Fruit fly (Drosophila melanogaster): ENCODE measurements around the gene rtp.

The rtp gene

dm6 chr3R:5232197-5232607 is 4.9 kb downstream of the rtp start, which contains the start of the genes Kat60 and Mms19 (continued):
- TF ChIP-seq Doc3 (GFP tag; IDR thresholded peaks at IDR 0.05; ENCODE audit: partially characterized antibody) (peak; percentile 93), HmgZ (tag; optimal IDR thresholded peaks at IDR 0.05) (peak; percentile 58), jing (GFP tag; optimal IDR thresholded peaks at IDR 0.05) (no peak), slou (GFP tag; optimal IDR thresholded peaks at IDR 0.05) (peak; percentile 46), fd3F (GFP tag; optimal IDR thresholded peaks at IDR 0.05) (peak; percentile 42), Mad (GFP tag; optimal IDR thresholded peaks at IDR 0.05) (peak; percentile 73), Spps (tag; optimal IDR thresholded peaks at IDR 0.05) (no peak), CHES-1-like (GFP tag; optimal IDR thresholded peaks at IDR 0.05) (peak; percentile 64), CG18619 (GFP tag; optimal IDR thresholded peaks at IDR 0.05) (no peak), CG18262 (tag; optimal IDR thresholded peaks at IDR 0.05) (no peak), Deaf1 (tag; optimal IDR thresholded peaks at IDR 0.05) (no peak), CG17829 (tag; optimal IDR thresholded peaks at IDR 0.05) (peak; percentile 66), Lpt (GFP tag; optimal IDR thresholded peaks at IDR 0.05) (no peak), CG11456 (GFP tag; IDR thresholded peaks at IDR 0.05) (peak; percentile 72; the same call in 2 of the 3 replicates), Fer2 (tag; optimal IDR thresholded peaks at IDR 0.05) (peak; percentile 20), Trl (optimal IDR thresholded peaks at IDR 0.05) (no peak), Trl (GFP tag; optimal IDR thresholded peaks at IDR 0.05) (peak; percentile 66), CG13287 (GFP tag; IDR thresholded peaks at IDR 0.05; ENCODE audit: partially characterized antibody) (peak; percentile 92), CG9817 (tag; optimal IDR thresholded peaks at IDR 0.05) (peak; percentile 68), CG6683 (GFP tag; optimal IDR thresholded peaks at IDR 0.05) (no peak), run (tag; optimal IDR thresholded peaks at IDR 0.05) (no peak), TFAM (GFP tag; optimal IDR thresholded peaks at IDR 0.05) (no peak), CG2202 (tag; optimal IDR thresholded peaks at IDR 0.05) (no peak), CG8359 (GFP tag; optimal IDR thresholded peaks at IDR 0.05; ENCODE audit: borderline replicate concordance) (no peak), CG2875 (GFP tag; optimal IDR thresholded peaks at IDR 0.05) (no peak), CG2889 (GFP tag; IDR thresholded peaks at IDR 0.05) (0 out of 3 replicates have a peak, but pooled peaks have one; percentile 37), lbe (GFP tag; optimal IDR thresholded peaks at IDR 0.05) (peak; percentile 29), amos (GFP tag; IDR thresholded peaks at IDR 0.05; ENCODE audit: partially characterized antibody) (peak; percentile 96), Dad (GFP tag; optimal IDR thresholded peaks at IDR 0.05) (peak; percentile 43), CG11085 (GFP tag; IDR thresholded peaks at IDR 0.05) (peak; percentile 64; the same call in 1 of the 2 replicates), CG7271 (tag; optimal IDR thresholded peaks at IDR 0.05) (peak; percentile 18), dimm (GFP tag; IDR thresholded peaks at IDR 0.05) (no peak), CG10267 (tag; optimal IDR thresholded peaks at IDR 0.05) (peak; percentile 76), odd (GFP tag; optimal IDR thresholded peaks at IDR 0.05) (no peak), pum (GFP tag; optimal IDR thresholded peaks at IDR 0.05) (peak; percentile 73), CG1024 (GFP tag; IDR thresholded peaks at IDR 0.05) (0 out of 2 replicates have a peak, but pooled peaks have one; percentile 3), YL-1 (GFP tag; optimal IDR thresholded peaks at IDR 0.05) (peak; percentile 77), nau (GFP tag; optimal IDR thresholded peaks at IDR 0.05) (no peak), lilli (GFP tag; optimal IDR thresholded peaks at IDR 0.05) (peak; percentile 87), Nf-YA (GFP tag; IDR thresholded peaks at IDR 0.05) (no peak), crol (GFP tag; IDR thresholded peaks at IDR 0.05) (0 out of 2 replicates have a peak, but pooled peaks have one; percentile 26), ERR (GFP tag; optimal IDR thresholded peaks at IDR 0.05) (peak; percentile 21), Hand (GFP tag; optimal IDR thresholded peaks at IDR 0.05) (no peak), ap (GFP tag; IDR thresholded peaks at IDR 0.05) (no peak), Sry-δ (GFP tag; optimal IDR thresholded peaks at IDR 0.05) (peak; percentile 98), HLH54F (GFP tag; optimal IDR thresholded peaks at IDR 0.05) (peak; percentile 75), CG11398 (GFP tag; optimal IDR thresholded peaks at IDR 0.05) (no peak), CG8281 (tag; optimal IDR thresholded peaks at IDR 0.05) (no peak), ab (GFP tag; optimal IDR thresholded peaks at IDR 0.05) (no peak), Hr3 (GFP tag; optimal IDR thresholded peaks at IDR 0.05) (peak; percentile 62), CG3065 (GFP tag; optimal IDR thresholded peaks at IDR 0.05) (peak; percentile 47)
